Worm (Caenorhabditis elegans) whole organism, young adult: ENCODE data around the gene oac-7.
A peak's percentile ranks its signal among the peaks of the same experiment; 100 is the strongest.

Source experiments
- F39B2.1 ChIP-seq: fragments of 200-800 bp; sonication (Bioruptor generic); IDR thresholded peaks from 2 replicates; pipeline ENCODE4 v1.3.6; 2022; ENCODE audit warnings: missing genetic modification reagents, missing genetic modification characterization, missing compliant biosample characterization
- F52B5.7 ChIP-seq: sonication (generic microtip); optimal IDR thresholded peaks from 2 replicates; lab custom pipeline; 2016; ENCODE audit warnings: mild to moderate bottlenecking, missing genetic modification characterization, missing compliant biosample characterization
- K11D2.4 ChIP-seq: fragments of 200-800 bp; sonication (Bioruptor generic); IDR thresholded peaks from 2 replicates; pipeline ENCODE4 v1.3.6; 2022; ENCODE audit warnings: missing genetic modification reagents, missing genetic modification characterization, missing compliant biosample characterization
- Y53G8AR.9 ChIP-seq: fragments of 200-800 bp; sonication (Bioruptor generic); conservative IDR thresholded peaks from 2 replicates; pipeline ENCODE4 v1.3.6; 2022; ENCODE audit warnings: missing genetic modification reagents, missing genetic modification characterization, missing compliant biosample characterization
- akir-1 ChIP-seq: fragments of 200-800 bp; sonication (Bioruptor generic); optimal IDR thresholded peaks from 2 replicates; lab custom pipeline; 2018; ENCODE audit warnings: mild to moderate bottlenecking, missing genetic modification characterization, moderate library complexity, missing compliant biosample characterization
- attf-5 ChIP-seq: fragments of 200-800 bp; sonication (Bioruptor generic); optimal IDR thresholded peaks from 2 replicates; lab custom pipeline; 2018; ENCODE audit warnings: mild to moderate bottlenecking, missing genetic modification characterization, missing compliant biosample characterization
- ceh-79 ChIP-seq: sonication (generic microtip); optimal IDR thresholded peaks from 2 replicates; lab custom pipeline; 2017; ENCODE audit warnings: mild to moderate bottlenecking, missing genetic modification characterization, missing compliant biosample characterization
- dpl-1 ChIP-seq: fragments of 150-350 bp; optimal IDR thresholded peaks from 2 replicates; lab custom pipeline; 2014; ENCODE audit warnings: missing biosample characterization, missing genetic modification reagents, missing genetic modification characterization
- fkh-3 ChIP-seq: sonication (generic microtip); optimal IDR thresholded peaks from 2 replicates; lab custom pipeline; 2016; ENCODE audit warnings: mild to moderate bottlenecking, missing genetic modification characterization, missing compliant biosample characterization
- hlh-12 ChIP-seq: sonication (generic microtip); optimal IDR thresholded peaks from 2 replicates; lab custom pipeline; 2016; ENCODE audit warnings: missing genetic modification characterization, missing compliant biosample characterization
- hmg-20 ChIP-seq: fragments of 200-800 bp; sonication (Bioruptor generic); IDR thresholded peaks from 2 replicates; pipeline ENCODE4 v1.3.6; 2022; ENCODE audit warnings: missing genetic modification reagents, missing genetic modification characterization, missing compliant biosample characterization
- lin-26 ChIP-seq: fragments of 200-800 bp; sonication (Bioruptor generic); IDR thresholded peaks from 2 replicates; pipeline ENCODE4 v1.3.6; 2022; ENCODE audit warnings: missing genetic modification reagents, missing genetic modification characterization, missing compliant biosample characterization
- lin-35 ChIP-seq, 3 experiments: fragments of 150-350 bp in 2 of 3; sonication (generic microtip) in 1 of 3; optimal IDR thresholded peaks; 2 replicates each; lab custom pipeline; 2014 to 2018; ENCODE audit warnings: missing biosample characterization in 3 of 3, missing genetic modification characterization in 3 of 3, missing genetic modification reagents in 3 of 3
- lin-40 ChIP-seq: sonication (generic microtip); optimal IDR thresholded peaks from 2 replicates; lab custom pipeline; 2016; ENCODE audit warnings: missing genetic modification characterization, mild to moderate bottlenecking, missing compliant biosample characterization, missing genotype, missing genetic modification reagents
- lin-54 ChIP-seq: fragments of 200-800 bp; sonication (Bioruptor generic); optimal IDR thresholded peaks from 2 replicates; lab custom pipeline; 2018; ENCODE audit warnings: mild to moderate bottlenecking, missing genetic modification characterization, missing compliant biosample characterization
- lsl-1 ChIP-seq: fragments of 200-800 bp; sonication (Bioruptor generic); optimal IDR thresholded peaks from 2 replicates; lab custom pipeline; 2018; ENCODE audit warnings: mild to moderate bottlenecking, missing genetic modification characterization, moderate library complexity, missing compliant biosample characterization
- lsy-27 ChIP-seq: sonication (generic microtip); optimal IDR thresholded peaks from 2 replicates; lab custom pipeline; 2017; ENCODE audit warnings: missing genetic modification characterization, mild to moderate bottlenecking, missing compliant biosample characterization, antibody characterized with exemption, missing genotype, borderline replicate concordance; ENCODE audit not compliant: insufficient read depth
- madf-10 ChIP-seq: sonication (generic microtip); optimal IDR thresholded peaks from 2 replicates; lab custom pipeline; 2016; ENCODE audit warnings: mild to moderate bottlenecking, missing genetic modification characterization, missing compliant biosample characterization
- madf-6 ChIP-seq: fragments of 200-800 bp; sonication (Bioruptor generic); IDR thresholded peaks from 2 replicates; pipeline ENCODE4 v1.3.6; 2022; ENCODE audit warnings: missing genetic modification reagents, missing genetic modification characterization, missing compliant biosample characterization
- mel-28 ChIP-seq: sonication (generic microtip); optimal IDR thresholded peaks from 2 replicates; lab custom pipeline; 2016; ENCODE audit warnings: borderline replicate concordance, mild to moderate bottlenecking, missing genetic modification characterization, missing compliant biosample characterization
- nfya-2 ChIP-seq: fragments of 200-800 bp; sonication (Bioruptor generic); IDR thresholded peaks from 2 replicates; pipeline ENCODE4 v1.3.6; 2022; ENCODE audit warnings: missing genetic modification reagents, missing genetic modification characterization, missing compliant biosample characterization
- nfyb-1 ChIP-seq: fragments of 200-800 bp; sonication (Bioruptor generic); IDR thresholded peaks from 2 replicates; pipeline ENCODE4 v1.3.6; 2022; ENCODE audit warnings: missing genetic modification reagents, missing genetic modification characterization, missing compliant biosample characterization
- nhr-80 ChIP-seq: sonication (generic microtip); optimal IDR thresholded peaks from 2 replicates; lab custom pipeline; 2016; ENCODE audit warnings: missing genetic modification characterization, missing compliant biosample characterization
- rcor-1 ChIP-seq: fragments of 200-800 bp; sonication (Bioruptor generic); IDR thresholded peaks from 2 replicates; pipeline ENCODE4 v1.3.6; 2022; ENCODE audit warnings: missing genetic modification reagents, missing genetic modification characterization, missing compliant biosample characterization
- repo-1 ChIP-seq: sonication (generic microtip); optimal IDR thresholded peaks from 2 replicates; lab custom pipeline; 2017; ENCODE audit warnings: mild to moderate bottlenecking, missing genetic modification characterization, missing compliant biosample characterization
- snpc-4 ChIP-seq, 5 experiments: fragments of 150-350 bp in 1 of 5; sonication (generic microtip) in 4 of 5; optimal IDR thresholded peaks; 2 replicates each; lab custom pipeline; 2014 to 2018; ENCODE audit warnings: missing genetic modification characterization in 5 of 5, missing biosample characterization in 3 of 5, antibody characterized with exemption in 2 of 5, mild to moderate bottlenecking in 2 of 5, missing compliant biosample characterization in 2 of 5, missing genotype in 2 of 5, moderate library complexity in 2 of 5, missing genetic modification reagents in 1 of 5
- somi-1 ChIP-seq: fragments of 200-800 bp; sonication (Bioruptor generic); optimal IDR thresholded peaks from 2 replicates; lab custom pipeline; 2018; ENCODE audit warnings: mild to moderate bottlenecking, missing genetic modification characterization, missing compliant biosample characterization
- tbp1 ChIP-seq: fragments of 200-800 bp; sonication (Bioruptor generic); optimal IDR thresholded peaks from 2 replicates; lab custom pipeline; 2018; ENCODE audit warnings: mild to moderate bottlenecking, missing genetic modification characterization, missing compliant biosample characterization
- zfh-2 ChIP-seq: fragments of 200-800 bp; sonication (Bioruptor generic); conservative IDR thresholded peaks from 2 replicates; pipeline ENCODE4 v1.3.6; 2022; ENCODE audit warnings: missing genetic modification reagents, missing genetic modification characterization, missing compliant biosample characterization
- ztf-22 ChIP-seq: fragments of 200-800 bp; sonication (Bioruptor generic); optimal IDR thresholded peaks from 2 replicates; lab custom pipeline; 2018; ENCODE audit warnings: mild to moderate bottlenecking, missing genetic modification characterization, moderate library complexity, missing compliant biosample characterization
- ztf-26 ChIP-seq: sonication (generic microtip); optimal IDR thresholded peaks from 2 replicates; lab custom pipeline; 2017; ENCODE audit warnings: missing genetic modification characterization, missing compliant biosample characterization

oac-7 gene

DNA sequence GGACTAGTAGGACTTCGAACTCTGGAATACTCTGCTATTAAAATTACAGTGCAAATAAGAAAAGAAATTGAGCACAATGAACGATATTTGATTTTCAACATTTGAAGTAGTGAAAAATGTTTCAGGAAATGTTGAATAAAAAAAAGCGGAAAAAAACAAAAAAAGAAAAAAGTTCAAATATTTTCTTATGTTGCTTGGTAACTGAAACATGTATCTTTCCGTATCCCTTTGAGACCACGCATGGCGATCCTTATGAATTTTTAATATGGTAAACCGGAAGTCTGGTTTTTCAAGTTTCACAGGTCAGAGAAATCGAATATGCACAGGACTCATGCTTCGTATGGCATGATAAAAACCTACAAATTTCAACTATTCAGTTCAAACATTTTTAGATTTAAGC lies 22.0 kb upstream of the oac-7 start, which contains the start of gene F28G4.3:
F28G4.3 (minus strand) TSS at position 101 of the 400 bp plus-strand sequence.
- TF ChIP-seq dpl-1 (GFP tag; lab: Kevin White, UChicago) (no peak), F52B5.7 (tag; lab: Kevin White, UChicago) (no peak), attf-5 (GFP tag; lab: Kevin White, UChicago) (no peak), Y53G8AR.9 (GFP tag; lab: Robert Waterston, UW) (no peak), F39B2.1 (GFP tag; lab: Robert Waterston, UW) (no peak), ceh-79 (tag; lab: Kevin White, UChicago) (no peak), nfyb-1 (GFP tag; lab: Robert Waterston, UW) (no peak), lsy-27 (tag; lab: Kevin White, UChicago) (no peak), repo-1 (no peak), ztf-26 (tag; lab: Kevin White, UChicago) (no peak), akir-1 (GFP tag; lab: Kevin White, UChicago) (no peak), hlh-12 (no peak), lin-54 (GFP tag; lab: Kevin White, UChicago) (no peak), lsl-1 (GFP tag; lab: Kevin White, UChicago) (no peak), fkh-3 (tag; lab: Kevin White, UChicago) (no peak)
- TF ChIP-seq, all 124 proteins: peak for 0

DNA sequence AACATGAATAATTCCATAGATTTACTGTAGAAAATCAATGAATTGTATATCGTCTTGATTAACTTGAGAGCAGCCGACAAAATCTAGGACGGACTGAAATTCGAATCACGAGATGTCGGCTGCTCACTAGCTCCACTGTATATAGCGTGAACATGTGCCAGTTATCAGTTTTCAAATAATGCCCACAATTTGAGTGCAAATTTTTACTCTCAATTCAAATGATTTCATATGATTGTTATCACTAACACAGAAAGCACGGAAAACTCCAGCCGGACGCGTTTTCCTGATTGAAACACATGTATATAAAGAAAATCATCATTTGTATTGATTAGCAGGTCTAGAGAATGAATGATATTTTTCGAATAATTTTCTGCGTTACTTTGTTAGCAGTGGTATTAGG lies 17.2 kb upstream of the oac-7 start, which contains the start of gene oac-5:
oac-5 (plus strand) TSS at position 301 of the 400 bp plus-strand sequence.
- TF ChIP-seq nfya-2 (no peak), lin-40 (tag; lab: Kevin White, UChicago) (no peak), nhr-80 (tag; lab: Kevin White, UChicago) (peak; percentile 15)
- TF ChIP-seq, all 124 proteins: peak for 1

DNA sequence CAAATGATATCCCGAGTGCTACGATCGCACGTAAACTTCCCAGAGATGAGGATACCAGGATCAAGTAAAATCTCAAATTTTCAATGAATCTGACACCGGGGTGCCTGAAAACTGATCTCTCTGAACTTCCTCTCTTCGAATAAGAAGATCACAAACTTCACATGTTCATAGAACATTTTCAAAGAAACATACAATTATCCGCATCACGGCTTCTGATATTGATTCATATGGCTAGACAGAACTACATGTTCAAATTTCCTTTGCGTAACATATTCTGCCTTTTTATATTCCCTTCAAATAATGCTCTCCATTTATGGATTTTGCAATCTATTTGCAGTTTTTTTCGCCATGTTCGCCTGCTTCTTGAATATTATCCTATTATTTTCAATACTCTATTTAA lies 12.5 kb upstream of the oac-7 start, which contains the start of gene srbc-83:
srbc-83 (plus strand) TSS at position 301 of the 400 bp plus-strand sequence.
- TF ChIP-seq hmg-20 (no peak), somi-1 (GFP tag; lab: Kevin White, UChicago) (no peak), rcor-1 (GFP tag; lab: Robert Waterston, UW) (no peak), tbp1 (no peak), mel-28 (tag; lab: Kevin White, UChicago) (no peak)

DNA sequence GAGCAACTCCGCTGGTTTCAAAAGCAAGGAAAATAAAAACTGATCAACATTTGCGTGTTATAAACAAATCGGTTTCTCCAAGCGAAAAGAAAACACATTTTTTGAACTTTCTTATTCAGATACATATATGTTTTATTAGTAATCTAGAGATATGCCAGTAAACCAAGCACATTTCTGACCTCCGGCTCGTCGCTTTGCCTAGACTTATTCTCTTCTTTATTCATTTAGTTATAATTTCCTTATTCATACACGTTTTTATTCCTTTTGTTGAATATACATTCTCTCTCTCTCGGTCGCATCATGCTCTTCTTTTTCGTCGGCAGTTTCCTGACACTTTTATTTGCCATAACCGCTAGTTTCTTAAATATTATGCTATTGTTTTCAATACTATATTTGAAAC lies 10.9 kb upstream of the oac-7 start, which contains the start of gene srbc-84:
srbc-84 (plus strand) TSS at position 301 of the 400 bp plus-strand sequence.
- TF ChIP-seq lin-26 (GFP tag; lab: Robert Waterston, UW), result no peak

DNA sequence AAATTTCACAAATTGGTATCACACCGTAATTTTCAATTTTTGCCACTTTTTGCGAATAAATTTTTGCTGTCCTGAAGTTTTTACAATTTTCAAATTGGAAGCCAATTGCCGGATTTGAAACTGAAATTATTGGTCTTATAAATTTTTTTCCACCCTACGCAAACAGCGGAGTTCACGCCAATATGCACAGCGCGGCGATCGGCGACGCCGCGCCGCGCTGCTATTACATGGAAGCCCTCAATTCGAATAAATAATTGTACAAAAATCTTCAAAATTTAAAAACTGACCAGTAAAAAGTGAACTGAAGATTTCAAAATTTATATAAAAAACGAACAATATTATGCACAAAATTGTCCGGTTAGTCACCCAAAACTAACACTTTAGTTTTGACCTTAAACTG lies 9.8 kb upstream of the oac-7 start:
- TF ChIP-seq snpc-4 (GFP tag; optimal IDR thresholded peaks at IDR 0.05; lab: Kevin White, UChicago), result no peak
- no peak for TF ChIP-seq snpc-4 (tag; optimal IDR thresholded peaks at IDR 0.05; lab: Kevin White, UChicago)
- no peak for TF ChIP-seq ztf-22 (GFP tag; lab: Kevin White, UChicago)
- peak; percentile 97 for TF ChIP-seq madf-10
- no peak for TF ChIP-seq K11D2.4
- no peak for TF ChIP-seq madf-6
- TF ChIP-seq lin-35 (GFP tag; optimal IDR thresholded peaks at IDR 0.05; lab: Kevin White, UChicago), result no peak
- TF ChIP-seq zfh-2 (GFP tag; lab: Robert Waterston, UW), result no peak
- TF ChIP-seq, all 124 proteins: peak for 1
